Worm (Caenorhabditis elegans): Measurements from ENCODE around the gene ZC239.21.
"Not testable (repeated sequence)": the region's sequence is repeated elsewhere in the genome, so short reads cannot be mapped to it uniquely, and the experiment has no call there.

ce11 chrII:3184858-3185257 is 21.9 kb upstream of the ZC239.21 start, which contains the start of gene sri-78:
- TF ChIP-seq fkh-3 (tag; optimal IDR thresholded peaks at IDR 0.05); repo-1 (tag; optimal IDR thresholded peaks at IDR 0.05); rec-8 (tag; optimal IDR thresholded peaks at IDR 0.05); F39B2.1 (GFP tag; IDR thresholded peaks at IDR 0.05); hlh-12 (tag; optimal IDR thresholded peaks at IDR 0.05); unc-62 (GFP tag; optimal IDR thresholded peaks at IDR 0.05); pha-4 (tag; optimal IDR thresholded peaks at IDR 0.05); dpff-1 (tag; optimal IDR thresholded peaks at IDR 0.05); ets-4 (GFP tag; optimal IDR thresholded peaks at IDR 0.05); ceh-27 (GFP tag; optimal IDR thresholded peaks at IDR 0.05); dpl-1 (GFP tag; optimal IDR thresholded peaks at IDR 0.05); nhr-80 (tag; optimal IDR thresholded peaks at IDR 0.05): not testable (repeated sequence)
